Worm (Caenorhabditis elegans) whole organism, L4 larva: ENCODE measurements around the gene mca-1.
A peak's percentile ranks its signal among the peaks of the same experiment; 100 is the strongest.

ENCODE experiments used
- D1046.2 ChIP-seq: fragments of 200-800 bp; sonication (Bioruptor generic); IDR thresholded peaks from 2 replicates; pipeline ENCODE4 v1.3.6; 2022; ENCODE audit warnings: missing genetic modification characterization, missing compliant biosample characterization
- F10B5.3 ChIP-seq: sonication (generic microtip); optimal IDR thresholded peaks from 2 replicates; lab custom pipeline; 2016; ENCODE audit warnings: mild to moderate bottlenecking, missing genetic modification characterization, missing compliant biosample characterization
- F44E2.7 ChIP-seq: fragments of 200-800 bp; sonication (Bioruptor generic); IDR thresholded peaks from 2 replicates; pipeline ENCODE4 v2.1.2; 2022; ENCODE audit warnings: missing genetic modification characterization, missing compliant biosample characterization
- Y105C5A.15 ChIP-seq: fragments of 200-800 bp; sonication (Bioruptor generic); IDR thresholded peaks from 2 replicates; pipeline ENCODE4 v1.3.6; 2022; ENCODE audit warnings: missing genetic modification characterization, missing compliant biosample characterization
- aha-1 ChIP-seq: fragments of 150-350 bp; peaks from one replicate; lab custom pipeline; 2014; ENCODE audit warnings: missing biosample characterization, missing genetic modification characterization
- aly-2 ChIP-seq: sonication (generic microtip); optimal IDR thresholded peaks from 2 replicates; lab custom pipeline; 2018; ENCODE audit warnings: missing biosample characterization, missing genetic modification characterization
- arid-1 ChIP-seq: fragments of 200-800 bp; sonication (Bioruptor generic); conservative IDR thresholded peaks from 2 replicates; pipeline ENCODE4 v1.3.6; 2022; ENCODE audit warnings: missing genetic modification reagents, missing genetic modification characterization, missing compliant biosample characterization
- ceh-44 ChIP-seq: fragments of 200-800 bp; sonication (Bioruptor generic); IDR thresholded peaks from 2 replicates; pipeline ENCODE4 v1.3.6; 2022; ENCODE audit warnings: missing genetic modification reagents, missing genetic modification characterization, missing compliant biosample characterization
- cey-2 ChIP-seq: sonication (generic microtip); optimal IDR thresholded peaks from 3 replicates; lab custom pipeline; 2017; ENCODE audit warnings: missing genetic modification characterization, mild to moderate bottlenecking, missing compliant biosample characterization, antibody characterized with exemption, borderline replicate concordance; ENCODE audit not compliant: insufficient read depth
- ctbp-1 ChIP-seq: fragments of 200-800 bp; sonication (Bioruptor generic); IDR thresholded peaks from 2 replicates; pipeline ENCODE4 v1.3.6; 2022; ENCODE audit warnings: missing genetic modification reagents, missing genetic modification characterization, missing compliant biosample characterization
- daf-19 ChIP-seq: fragments of 200-800 bp; sonication (Bioruptor generic); conservative IDR thresholded peaks from 2 replicates; pipeline ENCODE4 v1.3.6; 2022; ENCODE audit warnings: missing genetic modification characterization, missing compliant biosample characterization
- daf-8 ChIP-seq: fragments of 200-800 bp; sonication (Bioruptor generic); IDR thresholded peaks from 2 replicates; pipeline ENCODE4 v1.3.6; 2022; ENCODE audit warnings: missing genetic modification characterization, missing compliant biosample characterization
- dmd-6 ChIP-seq: fragments of 200-800 bp; sonication (Bioruptor generic); IDR thresholded peaks from 2 replicates; pipeline ENCODE4 v1.3.6; 2022; ENCODE audit warnings: missing genetic modification reagents, missing genetic modification characterization, missing compliant biosample characterization
- dpl-1 ChIP-seq: fragments of 150-350 bp; optimal IDR thresholded peaks from 2 replicates; lab custom pipeline; 2014; ENCODE audit warnings: missing biosample characterization, missing genetic modification reagents, missing genetic modification characterization
- dve-1 ChIP-seq: sonication (generic microtip); optimal IDR thresholded peaks from 2 replicates; lab custom pipeline; 2017; ENCODE audit warnings: antibody characterized with exemption, mild to moderate bottlenecking, missing genetic modification characterization, missing compliant biosample characterization; ENCODE audit not compliant: insufficient read depth
- fos-1 ChIP-seq: fragments of 150-350 bp; optimal IDR thresholded peaks from 2 replicates; lab custom pipeline; 2014; ENCODE audit warnings: missing biosample characterization, missing genetic modification characterization
- gei-8 ChIP-seq: fragments of 200-800 bp; sonication (Bioruptor generic); optimal IDR thresholded peaks from 2 replicates; lab custom pipeline; 2018; ENCODE audit warnings: mild to moderate bottlenecking, missing genetic modification characterization, missing compliant biosample characterization
- hlh-11 ChIP-seq: fragments of 200-800 bp; sonication (Bioruptor generic); optimal IDR thresholded peaks from 2 replicates; lab custom pipeline; 2018; ENCODE audit warnings: mild to moderate bottlenecking, missing genetic modification characterization, missing compliant biosample characterization
- hlh-30 ChIP-seq: sonication (generic microtip); optimal IDR thresholded peaks from 2 replicates; lab custom pipeline; 2017; ENCODE audit warnings: antibody characterized with exemption, mild to moderate bottlenecking, missing genetic modification characterization, missing compliant biosample characterization; ENCODE audit not compliant: insufficient read depth
- lin-1 ChIP-seq: fragments of 200-800 bp; sonication (Bioruptor generic); IDR thresholded peaks from 2 replicates; pipeline ENCODE4 v1.3.6; 2022; ENCODE audit warnings: missing genetic modification reagents, missing genetic modification characterization, missing compliant biosample characterization
- lin-13 ChIP-seq: fragments of 150-350 bp; optimal IDR thresholded peaks from 2 replicates; lab custom pipeline; 2014; ENCODE audit warnings: missing biosample characterization, missing genetic modification reagents, missing genetic modification characterization
- lin-38 ChIP-seq: fragments of 200-800 bp; sonication (Bioruptor generic); IDR thresholded peaks from 2 replicates; pipeline ENCODE4 v1.3.6; 2022; ENCODE audit warnings: missing genetic modification reagents, missing genetic modification characterization, missing compliant biosample characterization
- lir-3 ChIP-seq: sonication (generic microtip); optimal IDR thresholded peaks from 2 replicates; lab custom pipeline; 2016; ENCODE audit warnings: mild to moderate bottlenecking, missing genetic modification characterization, missing compliant biosample characterization
- lsy-2 ChIP-seq, 2 experiments: fragments of 150-350 bp in 1 of 2; sonication (generic microtip) in 1 of 2; optimal IDR thresholded peaks; 2 replicates each; lab custom pipeline; 2014 to 2017; ENCODE audit warnings: missing biosample characterization in 2 of 2, missing genetic modification characterization in 2 of 2
- madf-9 ChIP-seq: fragments of 200-800 bp; sonication (Bioruptor generic); conservative IDR thresholded peaks from 2 replicates; pipeline ENCODE4 v1.3.6; 2022; ENCODE audit warnings: missing genetic modification reagents, missing genetic modification characterization, missing compliant biosample characterization
- mdl-1 ChIP-seq, 2 experiments: fragments of 150-350 bp in 1 of 2; sonication (generic microtip) in 1 of 2; optimal IDR thresholded peaks; 2 replicates each; lab custom pipeline; 2014 to 2017; ENCODE audit warnings: missing biosample characterization in 2 of 2, missing genetic modification characterization in 2 of 2
- mxl-2 ChIP-seq: fragments of 200-800 bp; sonication (Bioruptor generic); conservative IDR thresholded peaks from 2 replicates; pipeline ENCODE4 v1.3.6; 2022; ENCODE audit warnings: missing genetic modification reagents, missing genetic modification characterization, missing compliant biosample characterization
- mxl-3 ChIP-seq: fragments of 200-800 bp; sonication (Bioruptor generic); optimal IDR thresholded peaks from 2 replicates; lab custom pipeline; 2018; ENCODE audit warnings: mild to moderate bottlenecking, missing genetic modification characterization, missing compliant biosample characterization
- nhr-10 ChIP-seq: fragments of 150-350 bp; optimal IDR thresholded peaks from 2 replicates; lab custom pipeline; 2014; ENCODE audit warnings: missing biosample characterization, missing genetic modification characterization
- nhr-11 ChIP-seq: fragments of 150-350 bp; optimal IDR thresholded peaks from 2 replicates; lab custom pipeline; 2014; ENCODE audit warnings: missing biosample characterization, missing genetic modification characterization
- nhr-28 ChIP-seq: fragments of 150-350 bp; optimal IDR thresholded peaks from 2 replicates; lab custom pipeline; 2014; ENCODE audit warnings: missing biosample characterization, missing genetic modification characterization
- nhr-48 ChIP-seq: sonication (generic microtip); optimal IDR thresholded peaks from 2 replicates; lab custom pipeline; 2016; ENCODE audit warnings: mild to moderate bottlenecking, missing genetic modification characterization, missing compliant biosample characterization
- nhr-77 ChIP-seq: fragments of 150-350 bp; optimal IDR thresholded peaks from 2 replicates; lab custom pipeline; 2014; ENCODE audit warnings: missing biosample characterization, missing genetic modification characterization
- pha-4 ChIP-seq, 2 experiments: fragments of 150-350 bp in 1 of 2; fragments of 200-800 bp in 1 of 2; sonication (Bioruptor generic) in 1 of 2; IDR thresholded peaks in 1 of 2; optimal IDR thresholded peaks in 1 of 2; 2 replicates each; pipeline versions ENCODE4 v1.3.6 to Lab custom; 2014 to 2022; ENCODE audit warnings: missing genetic modification characterization in 2 of 2, missing genetic modification reagents in 2 of 2, missing biosample characterization in 1 of 2, missing compliant biosample characterization in 1 of 2
- rbr-2 ChIP-seq: sonication (generic microtip); optimal IDR thresholded peaks from 2 replicates; lab custom pipeline; 2016; ENCODE audit warnings: missing genotype, missing genetic modification characterization, missing compliant biosample characterization
- snpc-4 ChIP-seq: fragments of 150-350 bp; optimal IDR thresholded peaks from 2 replicates; lab custom pipeline; 2014; ENCODE audit warnings: missing biosample characterization, missing genetic modification characterization
- tag-97 ChIP-seq: fragments of 200-800 bp; sonication (Bioruptor generic); IDR thresholded peaks from 2 replicates; pipeline ENCODE4 v1.3.6; 2022; ENCODE audit warnings: missing genetic modification characterization, missing compliant biosample characterization
- tra-1 ChIP-seq: fragments of 200-800 bp; sonication (Bioruptor generic); IDR thresholded peaks from 2 replicates; pipeline ENCODE4 v1.3.6; 2022; ENCODE audit warnings: missing genetic modification reagents, missing genetic modification characterization, missing compliant biosample characterization
- unc-130 ChIP-seq: sonication (generic microtip); optimal IDR thresholded peaks from 2 replicates; lab custom pipeline; 2016; ENCODE audit warnings: missing genetic modification reagents, missing genetic modification characterization, missing compliant biosample characterization
- unc-62 ChIP-seq, 3 experiments: fragments of 150-350 bp in 1 of 3; sonication (generic microtip); optimal IDR thresholded peaks in 2 of 3; peaks in 1 of 3; 1 replicate in 1 of 3; 2 replicates in 2 of 3; lab custom pipeline; 2014 to 2017; ENCODE audit warnings: missing biosample characterization in 3 of 3, missing genetic modification characterization in 3 of 3, missing genetic modification reagents in 3 of 3, missing genotype in 1 of 3
- ztf-7 ChIP-seq: fragments of 150-350 bp; optimal IDR thresholded peaks from 2 replicates; lab custom pipeline; 2014; ENCODE audit warnings: missing biosample characterization, missing genetic modification characterization

The mca-1 gene

ce11 chrIV:9673683-9674336, 39.1 kb upstream of the mca-1 start (continued):
- TF ChIP-seq lin-13 (GFP tag; lab: Kevin White, UChicago) (no peak), D1046.2 (no peak), dve-1 (tag; lab: Kevin White, UChicago) (peak; percentile 56), nhr-28 (peak; percentile 4)

- TF ChIP-seq unc-62 (GFP tag; optimal IDR thresholded peaks at IDR 0.05 in 1 of 2; lab: Kevin White, UChicago), result peak in 1 of 2 experiments; percentile 84
- no peak for TF ChIP-seq unc-62 (tag; optimal IDR thresholded peaks at IDR 0.05; lab: Kevin White, UChicago)
- no peak for TF ChIP-seq unc-130
These were observed 38.5 kb upstream of the mca-1 start for ce11 chrIV:9673206-9673605.

- TF ChIP-seq unc-62 (GFP tag; optimal IDR thresholded peaks at IDR 0.05 in 1 of 2; lab: Kevin White, UChicago) (peak in 1 of 2 experiments; percentile 66), unc-62 (tag; optimal IDR thresholded peaks at IDR 0.05; lab: Kevin White, UChicago) (no peak), mxl-3 (GFP tag; lab: Kevin White, UChicago) (peak; percentile 7), nhr-28 (peak; percentile 82), aha-1 (tag; lab: Kevin White, UChicago) (peak; percentile 97), F10B5.3 (tag; lab: Kevin White, UChicago) (no peak), tra-1 (GFP tag; lab: Robert Waterston, UW) (no peak), fos-1 (tag; lab: Kevin White, UChicago) (no peak), daf-8 (no peak), mdl-1 (tag; optimal IDR thresholded peaks at IDR 0.05; lab: Kevin White, UChicago) (peak in 1 of 2 experiments; percentile 80), Y105C5A.15 (GFP tag; lab: Robert Waterston, UW) (no peak), ztf-7 (no peak), dmd-6 (GFP tag; lab: Robert Waterston, UW) (peak; percentile 59), hlh-11 (tag; lab: Kevin White, UChicago) (peak; percentile 73), snpc-4 (no peak), arid-1 (no peak), ctbp-1 (GFP tag; lab: Robert Waterston, UW) (no peak), F44E2.7 (GFP tag; lab: Robert Waterston, UW) (no peak), daf-19 (GFP tag; lab: Robert Waterston, UW) (no peak), cey-2 (tag; lab: Kevin White, UChicago) (peak; percentile 53), gei-8 (GFP tag; lab: Kevin White, UChicago) (peak; percentile 38), nhr-48 (tag; lab: Kevin White, UChicago) (peak; percentile 32), ceh-44 (GFP tag; lab: Robert Waterston, UW) (no peak), lin-1 (no peak), tag-97 (GFP tag; lab: Robert Waterston, UW) (no peak), aly-2 (tag; lab: Kevin White, UChicago) (no peak), lsy-2 (tag; optimal IDR thresholded peaks at IDR 0.05; lab: Kevin White, UChicago) (peak in 1 of 2 experiments; percentile 82), hlh-30 (peak; percentile 71)
These were observed 37.7 kb upstream of the mca-1 start for ce11 chrIV:9672434-9672833.

- no peak for TF ChIP-seq madf-9 (GFP tag; lab: Robert Waterston, UW)
- peak; percentile 86 for TF ChIP-seq mxl-3 (GFP tag; lab: Kevin White, UChicago)
- peak; percentile 13 for TF ChIP-seq rbr-2 (tag; lab: Kevin White, UChicago)
- no peak for TF ChIP-seq lin-38 (GFP tag; lab: Robert Waterston, UW)
- no peak for TF ChIP-seq lir-3 (tag; lab: Kevin White, UChicago)
- TF ChIP-seq mxl-2, result no peak
- no peak for TF ChIP-seq lin-13 (GFP tag; lab: Kevin White, UChicago)
- TF ChIP-seq aha-1 (tag; lab: Kevin White, UChicago), result peak; percentile 93
- TF ChIP-seq nhr-10, result peak; percentile 30
- peak; percentile 84 for TF ChIP-seq hlh-11 (tag; lab: Kevin White, UChicago)
- TF ChIP-seq nhr-48 (tag; lab: Kevin White, UChicago), result peak; percentile 82
- peak; percentile 12 for TF ChIP-seq F10B5.3 (tag; lab: Kevin White, UChicago)
- peak; percentile 86 for TF ChIP-seq nhr-77
- TF ChIP-seq hlh-30, result peak; percentile 77
- peak; percentile 57; the same call in 1 of the 2 replicates for TF ChIP-seq pha-4 (GFP tag; IDR thresholded peaks at IDR 0.05; lab: Robert Waterston, UW)
- peak; percentile 91 for TF ChIP-seq pha-4 (tag; optimal IDR thresholded peaks at IDR 0.05; lab: Kevin White, UChicago)
- peak in 1 of 2 experiments; percentile 95 for TF ChIP-seq unc-62 (GFP tag; optimal IDR thresholded peaks at IDR 0.05 in 1 of 2; lab: Kevin White, UChicago)
- TF ChIP-seq unc-62 (tag; optimal IDR thresholded peaks at IDR 0.05; lab: Kevin White, UChicago), result no peak
- TF ChIP-seq nhr-11 (tag; lab: Kevin White, UChicago), result peak; percentile 24
- TF ChIP-seq lin-1, result 0 out of 2 replicates have a peak, but pooled peaks have one; percentile 12
- peak; percentile 78 for TF ChIP-seq nhr-28
- no peak for TF ChIP-seq dpl-1
These were observed 36.4 kb upstream of the mca-1 start for ce11 chrIV:9671001-9671652.
